Fruit fly (Drosophila melanogaster): ENCODE results near the gene Wnt10.

dm6 chr2L:7410609-7411008, 47.4 kb downstream of the Wnt10 start, which contains the start of gene CG15818:
- no peak for TF ChIP-seq pan (optimal IDR thresholded peaks at IDR 0.05)
- no peak for TF ChIP-seq EcR (GFP tag; optimal IDR thresholded peaks at IDR 0.05)
- no peak for TF ChIP-seq Dll (optimal IDR thresholded peaks at IDR 0.05)
- no peak for TF ChIP-seq usp (GFP tag; optimal IDR thresholded peaks at IDR 0.05)
- TF ChIP-seq psq (optimal IDR thresholded peaks at IDR 0.05), result no peak
- TF ChIP-seq CG8478 (optimal IDR thresholded peaks at IDR 0.05), result no peak

All from whole organism.